Worm (Caenorhabditis elegans) whole organism, L4 larva: ENCODE results near the gene C25H3.7.

Experiments used
- ama-1 ChIP-seq: fragments of 150-350 bp; optimal IDR thresholded peaks from 2 replicates; lab custom pipeline; 2014; ENCODE audit warnings: inconsistent platforms, mixed read lengths
- fkh-10 ChIP-seq: fragments of 150-350 bp; optimal IDR thresholded peaks from 2 replicates; lab custom pipeline; 2014; ENCODE audit warnings: missing biosample characterization, missing genetic modification reagents, missing genetic modification characterization
- hlh-30 ChIP-seq: sonication (generic microtip); optimal IDR thresholded peaks from 2 replicates; lab custom pipeline; 2017; ENCODE audit warnings: antibody characterized with exemption, mild to moderate bottlenecking, missing genetic modification characterization, missing compliant biosample characterization; ENCODE audit not compliant: insufficient read depth
- nhr-77 ChIP-seq: fragments of 150-350 bp; optimal IDR thresholded peaks from 2 replicates; lab custom pipeline; 2014; ENCODE audit warnings: missing biosample characterization, missing genetic modification characterization

DNA sequence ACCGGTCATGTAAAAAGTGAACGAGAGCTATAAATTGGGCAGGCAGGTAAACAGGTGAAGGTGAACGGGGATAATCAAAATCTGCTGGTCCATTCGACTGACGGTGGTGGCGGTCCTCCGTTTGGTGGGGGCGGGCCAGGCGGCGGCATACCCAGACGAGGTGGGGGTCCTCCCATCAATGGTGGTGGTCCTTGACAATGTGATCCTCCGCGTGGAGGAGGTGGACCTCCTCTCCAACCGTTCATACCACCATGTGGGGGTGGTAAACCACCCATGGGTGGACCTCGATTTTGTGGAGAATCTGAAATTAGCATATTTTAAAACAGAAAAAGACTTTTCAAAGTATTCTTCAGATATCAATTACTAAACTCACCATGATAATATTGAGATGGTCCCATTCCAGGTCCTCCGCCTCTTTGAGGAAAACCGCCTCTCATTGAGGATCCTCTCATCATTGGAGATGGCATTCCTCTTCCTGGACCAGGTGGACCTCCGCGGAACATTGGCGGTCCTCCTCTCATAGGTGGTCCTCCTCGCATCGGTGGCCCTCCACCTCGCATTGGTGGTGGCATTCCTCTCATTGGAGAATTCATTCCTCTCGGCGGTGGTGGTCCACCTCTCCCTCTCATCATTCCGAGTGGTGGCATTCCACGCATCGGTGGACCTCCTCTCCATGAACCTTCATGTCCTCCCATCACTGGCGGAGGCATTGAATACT is 28.2 kb downstream of the C25H3.7 start:
- TF ChIP-seq nhr-77 (tag; lab: Kevin White, UChicago) (no peak), fkh-10 (GFP tag; lab: Kevin White, UChicago) (no peak), ama-1 (lab: Kevin White, UChicago) (no peak), hlh-30 (tag; lab: Kevin White, UChicago) (no peak)
